Worm (Caenorhabditis elegans) whole organism, L4 larva: ENCODE data around the gene kin-9.

Source experiments
- Y48G9A.11 ChIP-seq: fragments of 200-800 bp; sonication (Bioruptor generic); IDR thresholded peaks from 2 replicates; pipeline ENCODE4 v1.3.6; 2022; ENCODE audit warnings: missing genetic modification reagents, missing genetic modification characterization, missing compliant biosample characterization
- ceh-82 ChIP-seq: sonication (generic microtip); optimal IDR thresholded peaks from 2 replicates; lab custom pipeline; 2017; ENCODE audit warnings: missing biosample characterization, missing genetic modification characterization
- dmd-6 ChIP-seq: fragments of 200-800 bp; sonication (Bioruptor generic); IDR thresholded peaks from 2 replicates; pipeline ENCODE4 v1.3.6; 2022; ENCODE audit warnings: missing genetic modification reagents, missing genetic modification characterization, missing compliant biosample characterization
- fos-1 ChIP-seq: fragments of 150-350 bp; optimal IDR thresholded peaks from 2 replicates; lab custom pipeline; 2014; ENCODE audit warnings: missing biosample characterization, missing genetic modification characterization
- lir-3 ChIP-seq: sonication (generic microtip); optimal IDR thresholded peaks from 2 replicates; lab custom pipeline; 2016; ENCODE audit warnings: mild to moderate bottlenecking, missing genetic modification characterization, missing compliant biosample characterization
- nhr-10 ChIP-seq: fragments of 150-350 bp; optimal IDR thresholded peaks from 2 replicates; lab custom pipeline; 2014; ENCODE audit warnings: missing biosample characterization, missing genetic modification characterization
- nhr-77 ChIP-seq: fragments of 150-350 bp; optimal IDR thresholded peaks from 2 replicates; lab custom pipeline; 2014; ENCODE audit warnings: missing biosample characterization, missing genetic modification characterization
- unc-130 ChIP-seq: sonication (generic microtip); optimal IDR thresholded peaks from 2 replicates; lab custom pipeline; 2016; ENCODE audit warnings: missing genetic modification reagents, missing genetic modification characterization, missing compliant biosample characterization
- unc-62 ChIP-seq, 3 experiments: fragments of 150-350 bp in 1 of 3; sonication (generic microtip); optimal IDR thresholded peaks in 2 of 3; peaks in 1 of 3; 1 replicate in 1 of 3; 2 replicates in 2 of 3; lab custom pipeline; 2014 to 2017; ENCODE audit warnings: missing biosample characterization in 3 of 3, missing genetic modification characterization in 3 of 3, missing genetic modification reagents in 3 of 3, missing genotype in 1 of 3

DNA sequence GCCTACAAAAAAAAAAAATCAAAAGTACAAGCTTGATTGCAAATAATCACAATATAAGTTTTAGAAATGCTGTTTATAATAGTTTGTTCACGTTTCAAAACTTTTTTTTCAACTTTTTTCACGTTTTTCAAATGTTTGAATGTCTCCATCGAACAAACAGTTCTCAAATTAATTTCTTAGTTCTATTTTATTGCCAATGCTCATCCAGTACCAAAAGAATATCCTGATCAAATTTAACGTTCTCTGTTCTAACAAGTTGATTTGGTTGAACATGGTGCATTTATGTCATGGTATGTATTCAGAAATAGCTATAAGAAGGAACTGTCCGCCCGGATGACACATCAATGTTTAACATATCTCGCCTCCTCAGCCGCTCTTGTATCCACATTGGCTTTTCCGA is at the start of gene kin-9:
- TF ChIP-seq fos-1 (tag; lab: Kevin White, UChicago) (no peak), lir-3 (no peak), Y48G9A.11 (no peak), nhr-77 (no peak), dmd-6 (GFP tag; lab: Robert Waterston, UW) (no peak), nhr-10 (no peak), ceh-82 (tag; lab: Kevin White, UChicago) (no peak), unc-62 (GFP tag; optimal IDR thresholded peaks at IDR 0.05 in 1 of 2; lab: Kevin White, UChicago) (no peak), unc-62 (tag; optimal IDR thresholded peaks at IDR 0.05; lab: Kevin White, UChicago) (no peak), unc-130 (GFP tag; lab: Kevin White, UChicago) (no peak)
